Worm (Caenorhabditis elegans) whole organism, L2 larva: ENCODE measurements around the gene fbxa-15.

Source experiments
- ama-1 ChIP-seq: fragments of 150-350 bp; optimal IDR thresholded peaks from 2 replicates; lab custom pipeline; 2018; ENCODE audit warnings: inconsistent platforms
- elt-3 ChIP-seq: sonication (generic microtip); optimal IDR thresholded peaks from 2 replicates; lab custom pipeline; 2017; ENCODE audit warnings: missing biosample characterization, missing genetic modification characterization

- TF ChIP-seq ama-1: no peak
- no peak for TF ChIP-seq elt-3 (tag; lab: Kevin White, UChicago)
These were observed 47.7 kb downstream of the fbxa-15 start, which contains the start of gene fbxa-29 for ce11 chrIII:1273655-1274328.
